Fruit fly (Drosophila melanogaster) whole organism, embryonic: ENCODE data around the gene dod.

ENCODE experiments used
- Ada2b ChIP-seq: fragments of 200-800 bp; sonication (Bioruptor generic); IDR thresholded peaks from 2 replicates; pipeline ENCODE4 v1.3.6; 2022; ENCODE audit warnings: missing biosample characterization, missing genetic modification characterization
- Asciz ChIP-seq: fragments of 200-800 bp; sonication (Bioruptor generic); optimal IDR thresholded peaks from 2 replicates; lab custom pipeline; 2017; ENCODE audit warnings: missing biosample characterization, mild to moderate bottlenecking, missing genetic modification characterization, missing genetic modification reagents
- CG11247 ChIP-seq: fragments of 200-800 bp; sonication (Bioruptor generic); IDR thresholded peaks from 2 replicates; pipeline ENCODE4 v1.3.6; 2022; ENCODE audit warnings: missing biosample characterization, missing genetic modification characterization
- CG11456 ChIP-seq: fragments of 200-800 bp; sonication (Bioruptor generic); IDR thresholded peaks from 3 replicates; pipeline ENCODE4 v1.3.6; 2022; ENCODE audit warnings: missing biosample characterization, missing genetic modification characterization
- CG12236 ChIP-seq: fragments of 200-800 bp; sonication (Bioruptor generic); optimal IDR thresholded peaks from 2 replicates; lab custom pipeline; 2016; ENCODE audit warnings: missing biosample characterization, missing genetic modification characterization
- CG15479 ChIP-seq: fragments of 200-800 bp; sonication (Bioruptor generic); optimal IDR thresholded peaks from 3 replicates; lab custom pipeline; 2019; ENCODE audit warnings: missing biosample characterization, mild to moderate bottlenecking, missing genetic modification characterization, moderate library complexity
- CG15514 ChIP-seq: fragments of 200-800 bp; sonication (Bioruptor generic); optimal IDR thresholded peaks from 3 replicates; lab custom pipeline; 2017; ENCODE audit warnings: missing biosample characterization, missing genetic modification characterization, mild to moderate bottlenecking, moderate library complexity, missing genetic modification reagents
- CG1602 ChIP-seq: fragments of 200-800 bp; sonication (Bioruptor generic); optimal IDR thresholded peaks from 3 replicates; lab custom pipeline; 2016; ENCODE audit warnings: missing biosample characterization, missing genetic modification characterization
- CG16813 ChIP-seq: fragments of 200-800 bp; sonication (Bioruptor generic); IDR thresholded peaks from 3 replicates; pipeline ENCODE4 v1.3.6; 2022; ENCODE audit warnings: missing biosample characterization, missing genetic modification characterization; ENCODE audit not compliant: partially characterized antibody
- CG1832 ChIP-seq: fragments of 200-800 bp; sonication (Bioruptor generic); optimal IDR thresholded peaks from 2 replicates; lab custom pipeline; 2017; ENCODE audit warnings: missing biosample characterization, mild to moderate bottlenecking, missing genetic modification characterization, inconsistent platforms
- CG18764 ChIP-seq: fragments of 200-800 bp; sonication (Bioruptor generic); optimal IDR thresholded peaks from 3 replicates; lab custom pipeline; 2016; ENCODE audit warnings: missing biosample characterization, missing genetic modification characterization
- CG2120 ChIP-seq: fragments of 200-800 bp; sonication (Bioruptor generic); optimal IDR thresholded peaks from 3 replicates; lab custom pipeline; 2016; ENCODE audit warnings: missing biosample characterization, missing genetic modification characterization
- CG34422 ChIP-seq: fragments of 200-800 bp; sonication (Bioruptor generic); IDR thresholded peaks from 3 replicates; pipeline ENCODE4 v1.3.6; 2022; ENCODE audit warnings: missing biosample characterization, missing genetic modification characterization
- CG3838 ChIP-seq: fragments of 200-800 bp; sonication (Bioruptor generic); optimal IDR thresholded peaks from 3 replicates; lab custom pipeline; 2016; ENCODE audit warnings: missing biosample characterization, missing genetic modification characterization
- CG4282 ChIP-seq: fragments of 200-800 bp; sonication (Bioruptor generic); optimal IDR thresholded peaks from 2 replicates; lab custom pipeline; 2016; ENCODE audit warnings: missing biosample characterization, missing genetic modification characterization
- CG4424 ChIP-seq: fragments of 200-800 bp; sonication (Bioruptor generic); optimal IDR thresholded peaks from 3 replicates; lab custom pipeline; 2016; ENCODE audit warnings: missing biosample characterization, missing genetic modification characterization
- CG5180 ChIP-seq: fragments of 200-800 bp; sonication (Bioruptor generic); optimal IDR thresholded peaks from 3 replicates; lab custom pipeline; 2017; ENCODE audit warnings: missing biosample characterization, missing genetic modification characterization, mild to moderate bottlenecking, moderate library complexity, missing genetic modification reagents
- CG6654 ChIP-seq: fragments of 200-800 bp; sonication (Bioruptor generic); optimal IDR thresholded peaks from 2 replicates; lab custom pipeline; 2017; ENCODE audit warnings: missing biosample characterization, mild to moderate bottlenecking, missing genetic modification characterization
- CG8290 ChIP-seq, 3 experiments: fragments of 200-800 bp; sonication (Bioruptor generic); optimal IDR thresholded peaks; 2 replicates each; lab custom pipeline; 2016 to 2019; ENCODE audit warnings: missing biosample characterization in 3 of 3, missing genetic modification characterization in 3 of 3, mild to moderate bottlenecking in 2 of 3, moderate library complexity in 1 of 3
- CG9609 ChIP-seq: fragments of 200-800 bp; sonication (Bioruptor generic); optimal IDR thresholded peaks from 3 replicates; lab custom pipeline; 2016; ENCODE audit warnings: missing biosample characterization, missing genetic modification characterization
- CG9876 ChIP-seq: fragments of 200-800 bp; sonication (Bioruptor generic); optimal IDR thresholded peaks from 2 replicates; lab custom pipeline; 2016; ENCODE audit warnings: missing biosample characterization, missing genetic modification characterization
- Dfd ChIP-seq, 2 experiments: fragments of >200 bp; optimal IDR thresholded peaks; 2 replicates each; lab custom pipeline; 2017; ENCODE audit warnings: missing biosample characterization in 2 of 2, missing genetic modification characterization in 2 of 2
- H2.0 ChIP-seq: fragments of 200-800 bp; sonication (Bioruptor generic); IDR thresholded peaks from 2 replicates; pipeline ENCODE4 v1.3.6; 2022; ENCODE audit warnings: missing biosample characterization, missing genetic modification characterization
- HHEX ChIP-seq: fragments of 200-800 bp; sonication (Bioruptor generic); optimal IDR thresholded peaks from 3 replicates; lab custom pipeline; 2017; ENCODE audit warnings: missing biosample characterization, mild to moderate bottlenecking, missing genetic modification characterization, missing genetic modification reagents
- MBD-R2 ChIP-seq: fragments of 200-800 bp; sonication (Bioruptor generic); IDR thresholded peaks from 2 replicates; pipeline ENCODE4 v1.3.6; 2022; ENCODE audit warnings: missing biosample characterization, missing genetic modification characterization
- Nf-YB ChIP-seq: fragments of 200-800 bp; sonication (Bioruptor generic); optimal IDR thresholded peaks from 3 replicates; lab custom pipeline; 2019; ENCODE audit warnings: missing biosample characterization, mild to moderate bottlenecking, missing genetic modification characterization, moderate library complexity
- Ravus ChIP-seq: fragments of 200-800 bp; sonication (Bioruptor generic); IDR thresholded peaks from 2 replicates; pipeline ENCODE4 v1.3.6; 2022; ENCODE audit warnings: missing biosample characterization, missing genetic modification characterization
- Ssrp ChIP-seq: fragments of 200-800 bp; sonication (Bioruptor generic); optimal IDR thresholded peaks from 2 replicates; lab custom pipeline; 2018; ENCODE audit warnings: missing biosample characterization, mild to moderate bottlenecking, missing genetic modification characterization, moderate library complexity
- abd-A ChIP-seq: fragments of 200-800 bp; sonication (Bioruptor generic); optimal IDR thresholded peaks from 3 replicates; lab custom pipeline; 2019; ENCODE audit warnings: missing biosample characterization, mild to moderate bottlenecking, missing genetic modification characterization, moderate library complexity
- ase ChIP-seq: fragments of 200-800 bp; sonication (Bioruptor generic); IDR thresholded peaks from 3 replicates; pipeline ENCODE4 v1.3.6; 2022; ENCODE audit warnings: missing biosample characterization, missing genetic modification characterization
- ash1 ChIP-seq: fragments of 200-800 bp; sonication (Bioruptor generic); optimal IDR thresholded peaks from 2 replicates; lab custom pipeline; 2018; ENCODE audit warnings: missing biosample characterization, mild to moderate bottlenecking, missing genetic modification characterization
- croc ChIP-seq: fragments of 200-800 bp; sonication (Bioruptor generic); conservative IDR thresholded peaks from 3 replicates; pipeline ENCODE4 v1.3.6; 2022; ENCODE audit warnings: missing biosample characterization, missing genetic modification characterization
- dmrt11E ChIP-seq: fragments of 200-800 bp; sonication (Bioruptor generic); optimal IDR thresholded peaks from 3 replicates; lab custom pipeline; 2018; ENCODE audit warnings: missing biosample characterization, mild to moderate bottlenecking, missing genetic modification characterization, moderate library complexity
- esg ChIP-seq: fragments of 200-800 bp; sonication (Bioruptor generic); conservative IDR thresholded peaks from 2 replicates; pipeline ENCODE4 v1.3.6; 2022; ENCODE audit warnings: missing biosample characterization, missing genetic modification characterization
- fd102C ChIP-seq: fragments of 200-800 bp; sonication (Bioruptor generic); optimal IDR thresholded peaks from 2 replicates; lab custom pipeline; 2018; ENCODE audit warnings: missing biosample characterization, mild to moderate bottlenecking, missing genetic modification characterization, moderate library complexity
- gcm ChIP-seq: fragments of 200-800 bp; sonication (Bioruptor generic); optimal IDR thresholded peaks from 2 replicates; lab custom pipeline; 2019; ENCODE audit warnings: missing biosample characterization, mild to moderate bottlenecking, missing genetic modification characterization, moderate library complexity
- gcm2 ChIP-seq: fragments of 200-800 bp; sonication (Bioruptor generic); optimal IDR thresholded peaks from 2 replicates; lab custom pipeline; 2016; ENCODE audit warnings: missing biosample characterization, missing genetic modification characterization
- grn ChIP-seq: fragments of 200-800 bp; sonication (Bioruptor generic); optimal IDR thresholded peaks from 3 replicates; lab custom pipeline; 2017; ENCODE audit warnings: missing biosample characterization, missing genetic modification characterization
- hbn ChIP-seq: fragments of 200-800 bp; sonication (Bioruptor generic); IDR thresholded peaks from 2 replicates; pipeline ENCODE4 v1.3.6; 2022; ENCODE audit warnings: missing biosample characterization, missing genetic modification characterization; ENCODE audit not compliant: partially characterized antibody
- hkb ChIP-seq, 2 experiments: fragments of 200-800 bp in 1 of 2; fragments of >200 bp in 1 of 2; sonication (Bioruptor generic) in 1 of 2; IDR thresholded peaks in 1 of 2; optimal IDR thresholded peaks in 1 of 2; 2 replicates each; pipeline versions ENCODE4 v1.3.6 to Lab custom; 2017 to 2022; ENCODE audit warnings: missing biosample characterization in 1 of 2, missing genetic modification characterization in 1 of 2
- jigr1 ChIP-seq: fragments of 200-800 bp; sonication (Bioruptor generic); IDR thresholded peaks from 3 replicates; pipeline ENCODE4 v1.3.6; 2022; ENCODE audit warnings: missing biosample characterization, missing genetic modification characterization
- lola ChIP-seq, 3 experiments: fragments of >200 bp in 2 of 3; fragments of 200-800 bp in 1 of 3; sonication (Bioruptor generic) in 1 of 3; optimal IDR thresholded peaks; 2 replicates each; lab custom pipeline; 2017 to 2019; ENCODE audit warnings: missing biosample characterization in 3 of 3, missing genetic modification characterization in 3 of 3, mild to moderate bottlenecking in 1 of 3, moderate library complexity in 1 of 3
- oc ChIP-seq: fragments of 200-800 bp; sonication (Bioruptor generic); optimal IDR thresholded peaks from 2 replicates; lab custom pipeline; 2018; ENCODE audit warnings: missing biosample characterization, mild to moderate bottlenecking, missing genetic modification characterization, moderate library complexity
- run ChIP-seq: fragments of 200-800 bp; sonication (Bioruptor generic); optimal IDR thresholded peaks from 3 replicates; lab custom pipeline; 2018; ENCODE audit warnings: missing biosample characterization, mild to moderate bottlenecking, missing genetic modification characterization
- scrt ChIP-seq: fragments of 200-800 bp; sonication (Bioruptor generic); optimal IDR thresholded peaks from 2 replicates; lab custom pipeline; 2018; ENCODE audit warnings: missing biosample characterization, mild to moderate bottlenecking, missing genetic modification characterization, moderate library complexity
- slou ChIP-seq: fragments of 200-800 bp; sonication (Bioruptor generic); optimal IDR thresholded peaks from 3 replicates; lab custom pipeline; 2016; ENCODE audit warnings: missing biosample characterization, missing genetic modification characterization
- vfl ChIP-seq: fragments of 200-800 bp; sonication (Bioruptor generic); optimal IDR thresholded peaks from 2 replicates; lab custom pipeline; 2016; ENCODE audit warnings: missing biosample characterization, missing genetic modification characterization
- z ChIP-seq: fragments of 200-800 bp; sonication (Bioruptor generic); IDR thresholded peaks from 3 replicates; pipeline ENCODE4 v1.3.6; 2022; ENCODE audit warnings: missing biosample characterization, missing genetic modification characterization
- zen ChIP-seq: fragments of 200-800 bp; sonication (Bioruptor generic); optimal IDR thresholded peaks from 3 replicates; lab custom pipeline; 2018; ENCODE audit warnings: missing biosample characterization, mild to moderate bottlenecking, missing genetic modification characterization, moderate library complexity

dod gene

DNA sequence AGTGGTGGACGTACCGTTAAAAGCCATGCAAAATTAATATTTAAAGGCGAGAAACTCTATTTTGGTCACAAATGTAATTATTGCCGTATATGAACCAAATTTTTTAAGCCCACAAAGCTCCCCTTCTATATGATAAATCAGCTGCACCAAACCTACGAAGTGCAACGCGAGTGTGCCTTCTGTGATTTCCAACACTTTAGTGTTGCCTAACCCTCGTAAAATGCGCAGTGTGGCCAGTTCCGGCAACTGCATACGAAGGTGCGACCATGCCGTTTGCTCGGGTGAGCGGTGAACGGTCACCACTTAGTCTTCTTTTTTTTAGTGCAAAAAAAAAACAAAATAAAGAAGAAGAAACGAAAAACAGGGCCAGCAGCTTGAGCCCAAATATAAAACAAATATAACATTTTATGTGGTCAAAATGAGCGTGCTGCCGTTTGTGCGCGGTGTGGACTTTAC is 5.7 kb upstream of the dod start, which contains the start of the genes tty and fliI (continued):
- TF ChIP-seq CG12236 (peak; percentile 50), fd102C (GFP tag; lab: Kevin White, UChicago) (no peak), H2.0 (GFP tag; lab: Robert Waterston, UW) (peak; percentile 91), CG11247 (GFP tag; lab: Robert Waterston, UW) (peak; percentile 90), CG4282 (GFP tag; lab: Kevin White, UChicago) (peak; percentile 56), CG9609 (GFP tag; lab: Kevin White, UChicago) (peak; percentile 84), Dfd (GFP tag; optimal IDR thresholded peaks at IDR 0.05; lab: Kevin White, UChicago) (no peak), MBD-R2 (GFP tag; lab: Robert Waterston, UW) (peak; percentile 89), CG1602 (peak; percentile 80), CG1832 (no peak), Ssrp (tag; lab: Kevin White, UChicago) (peak; percentile 65), hkb (optimal IDR thresholded peaks at IDR 0.05; lab: Kevin White, UChicago) (no peak), hkb (GFP tag; IDR thresholded peaks at IDR 0.05; lab: Robert Waterston, UW) (peak; percentile 88), CG5180 (GFP tag; lab: Kevin White, UChicago) (no peak), CG15514 (GFP tag; lab: Kevin White, UChicago) (peak; percentile 79), hbn (GFP tag; lab: Robert Waterston, UW) (0 out of 2 replicates have a peak, but pooled peaks have one; percentile 17), Ada2b (GFP tag; lab: Robert Waterston, UW) (peak; percentile 85), dmrt11E (peak; percentile 65), run (peak; percentile 20), scrt (GFP tag; lab: Kevin White, UChicago) (peak; percentile 40), CG2120 (GFP tag; lab: Kevin White, UChicago) (peak; percentile 92), lola (GFP tag; optimal IDR thresholded peaks at IDR 0.05; lab: Kevin White, UChicago) (peak in 1 of 3 experiments; percentile 41), zen (tag; lab: Kevin White, UChicago) (peak; percentile 51), oc (tag; lab: Kevin White, UChicago) (peak; percentile 66), CG11456 (GFP tag; lab: Robert Waterston, UW) (peak; percentile 92), CG3838 (GFP tag; lab: Kevin White, UChicago) (peak; percentile 43), CG8290 (GFP tag; optimal IDR thresholded peaks at IDR 0.05; lab: Kevin White, UChicago) (peak; percentile 78), CG8290 (tag; optimal IDR thresholded peaks at IDR 0.05; lab: Kevin White, UChicago) (peak; percentile 7 to 86), jigr1 (peak; percentile 78; the same call in 2 of the 3 replicates), CG18764 (peak; percentile 68), HHEX (peak; percentile 77), z (GFP tag; lab: Robert Waterston, UW) (0 out of 3 replicates have a peak, but pooled peaks have one; percentile 28), abd-A (tag; lab: Kevin White, UChicago) (no peak), gcm (GFP tag; lab: Kevin White, UChicago) (peak; percentile 23), slou (peak; percentile 35), Ravus (GFP tag; lab: Robert Waterston, UW) (peak; percentile 63), CG34422 (GFP tag; lab: Robert Waterston, UW) (peak; percentile 94), CG16813 (GFP tag; lab: Robert Waterston, UW) (peak; percentile 52; the same call in 2 of the 3 replicates), croc (peak; percentile 62), CG15479 (no peak), Asciz (GFP tag; lab: Kevin White, UChicago) (no peak), grn (GFP tag; lab: Kevin White, UChicago) (no peak), CG6654 (peak; percentile 36), gcm2 (peak; percentile 20), vfl (GFP tag; lab: Kevin White, UChicago) (peak; percentile 70), ash1 (no peak), CG4424 (GFP tag; lab: Kevin White, UChicago) (peak; percentile 65), CG9876 (GFP tag; lab: Kevin White, UChicago) (peak; percentile 75), esg (GFP tag; lab: Robert Waterston, UW) (peak; percentile 86), ase (GFP tag; lab: Robert Waterston, UW) (peak; percentile 90), Nf-YB (GFP tag; lab: Kevin White, UChicago) (peak; percentile 37)
